Fruit fly (Drosophila melanogaster) whole organism, adult: ENCODE results near the gene CG11403.

Source experiments
- CG12768 ChIP-seq: fragments of 200-800 bp; sonication (Bioruptor generic); optimal IDR thresholded peaks from 2 replicates; lab custom pipeline; 2017; ENCODE audit warnings: missing biosample characterization, missing genetic modification characterization, mild to moderate bottlenecking, moderate library complexity, missing genetic modification reagents
- CG14711 ChIP-seq: fragments of 200-800 bp; sonication (Bioruptor generic); optimal IDR thresholded peaks from 2 replicates; lab custom pipeline; 2018; ENCODE audit warnings: missing biosample characterization, mild to moderate bottlenecking, missing genetic modification characterization, moderate library complexity
- CG1620 ChIP-seq: fragments of 200-800 bp; sonication (Bioruptor generic); optimal IDR thresholded peaks from 2 replicates; lab custom pipeline; 2016; ENCODE audit warnings: missing biosample characterization, missing genetic modification characterization
- CG33017 ChIP-seq: fragments of 200-800 bp; sonication (Bioruptor generic); optimal IDR thresholded peaks from 2 replicates; lab custom pipeline; 2018; ENCODE audit warnings: missing biosample characterization, mild to moderate bottlenecking, missing genetic modification characterization, moderate library complexity
- CG5204 ChIP-seq: fragments of 200-800 bp; sonication (Bioruptor generic); optimal IDR thresholded peaks from 2 replicates; lab custom pipeline; 2016; ENCODE audit warnings: missing biosample characterization, missing genetic modification characterization
- CG7045 ChIP-seq: fragments of 200-800 bp; sonication (Bioruptor generic); optimal IDR thresholded peaks from 2 replicates; lab custom pipeline; 2017; ENCODE audit warnings: missing biosample characterization, mild to moderate bottlenecking, missing genetic modification characterization
- Clk ChIP-seq: fragments of 200-800 bp; sonication (Bioruptor generic); optimal IDR thresholded peaks from 2 replicates; lab custom pipeline; 2017; ENCODE audit warnings: missing biosample characterization, missing genetic modification characterization
- Crg-1 ChIP-seq: fragments of 200-800 bp; sonication (Bioruptor generic); optimal IDR thresholded peaks from 2 replicates; lab custom pipeline; 2016; ENCODE audit warnings: missing biosample characterization, missing genetic modification characterization
- Mnt ChIP-seq: fragments of 200-800 bp; sonication (Bioruptor generic); optimal IDR thresholded peaks from 2 replicates; lab custom pipeline; 2016; ENCODE audit warnings: missing biosample characterization, mild to moderate bottlenecking, missing genetic modification characterization
- kay ChIP-seq: fragments of 200-800 bp; sonication (Bioruptor generic); peaks from one replicate; lab custom pipeline; 2016; ENCODE audit warnings: missing biosample characterization, missing genetic modification characterization, borderline replicate concordance
- ovo ChIP-seq: fragments of 200-800 bp; sonication (Bioruptor generic); optimal IDR thresholded peaks from 2 replicates; lab custom pipeline; 2016; ENCODE audit warnings: missing biosample characterization, missing genetic modification characterization
- tj ChIP-seq: fragments of 200-800 bp; sonication (Bioruptor generic); optimal IDR thresholded peaks from 3 replicates; lab custom pipeline; 2017; ENCODE audit warnings: missing biosample characterization, mild to moderate bottlenecking, missing genetic modification characterization, moderate library complexity
- toe ChIP-seq: fragments of 200-800 bp; sonication (Bioruptor generic); optimal IDR thresholded peaks from 2 replicates; lab custom pipeline; 2016; ENCODE audit warnings: missing biosample characterization, missing genetic modification characterization

dm6 chrX:1233989-1234388 is 5.7 kb downstream of the CG11403 start:
- no peak for TF ChIP-seq Clk (GFP tag; lab: Kevin White, UChicago)
- no peak for TF ChIP-seq Crg-1 (GFP tag; lab: Kevin White, UChicago)
- no peak for TF ChIP-seq tj (GFP tag; lab: Kevin White, UChicago)
- no peak for TF ChIP-seq CG7045
- TF ChIP-seq CG14711, result no peak
- TF ChIP-seq CG5204 (GFP tag; lab: Kevin White, UChicago), result no peak
- TF ChIP-seq CG1620 (GFP tag; lab: Kevin White, UChicago), result no peak
- no peak for TF ChIP-seq kay (GFP tag; lab: Kevin White, UChicago)
- TF ChIP-seq CG33017 (tag; lab: Kevin White, UChicago), result no peak
- TF ChIP-seq ovo (GFP tag; lab: Kevin White, UChicago), result no peak
- TF ChIP-seq Mnt (GFP tag; lab: Kevin White, UChicago), result no peak
- no peak for TF ChIP-seq CG12768 (GFP tag; lab: Kevin White, UChicago)
- TF ChIP-seq toe (GFP tag; lab: Kevin White, UChicago), result no peak
